Worm (Caenorhabditis elegans) whole organism, L3 larva: ENCODE results near the gene C29F9.9.
"Not testable (repeated sequence)": the region's sequence is repeated elsewhere in the genome, so short reads cannot be mapped to it uniquely, and the experiment has no call there.

ENCODE experiments used
- aly-2 ChIP-seq: fragments of 150-350 bp; optimal IDR thresholded peaks from 2 replicates; lab custom pipeline; 2014; ENCODE audit warnings: missing biosample characterization, missing genetic modification characterization
- ama-1 ChIP-seq: fragments of 150-350 bp; optimal IDR thresholded peaks from 2 replicates; lab custom pipeline; 2018
- ceh-28 ChIP-seq: fragments of 150-350 bp; optimal IDR thresholded peaks from 2 replicates; lab custom pipeline; 2014; ENCODE audit warnings: missing biosample characterization, missing genetic modification reagents, missing genetic modification characterization
- ceh-82 ChIP-seq: fragments of 150-350 bp; optimal IDR thresholded peaks from 2 replicates; lab custom pipeline; 2014; ENCODE audit warnings: missing biosample characterization, missing genetic modification characterization
- egl-27 ChIP-seq: sonication (generic microtip); optimal IDR thresholded peaks from 4 replicates; lab custom pipeline; 2017; ENCODE audit warnings: missing biosample characterization, missing genetic modification reagents, missing genetic modification characterization
- egl-5 ChIP-seq: fragments of 150-350 bp; optimal IDR thresholded peaks from 2 replicates; lab custom pipeline; 2017; ENCODE audit warnings: missing biosample characterization, missing genetic modification reagents, missing genetic modification characterization, inconsistent platforms
- elt-1 ChIP-seq: fragments of 150-350 bp; optimal IDR thresholded peaks from 2 replicates; lab custom pipeline; 2014; ENCODE audit warnings: missing biosample characterization, missing genetic modification characterization
- elt-2 ChIP-seq: sonication (generic microtip); optimal IDR thresholded peaks from 2 replicates; lab custom pipeline; 2016; ENCODE audit warnings: missing genetic modification reagents, mild to moderate bottlenecking, missing genetic modification characterization, missing compliant biosample characterization
- elt-3 ChIP-seq, 3 experiments: fragments of 150-350 bp in 1 of 3; sonication (generic microtip) in 2 of 3; optimal IDR thresholded peaks; 2 replicates in 2 of 3; 4 replicates in 1 of 3; lab custom pipeline; 2014 to 2017; ENCODE audit warnings: missing biosample characterization in 3 of 3, missing genetic modification characterization in 3 of 3
- fkh-10 ChIP-seq: sonication (generic microtip); optimal IDR thresholded peaks from 2 replicates; lab custom pipeline; 2017; ENCODE audit warnings: missing biosample characterization, missing genetic modification reagents, missing genetic modification characterization
- fos-1 ChIP-seq: fragments of 150-350 bp; optimal IDR thresholded peaks from 2 replicates; lab custom pipeline; 2014; ENCODE audit warnings: missing biosample characterization, missing genetic modification characterization
- hmg-11 ChIP-seq: sonication (generic microtip); optimal IDR thresholded peaks from 2 replicates; lab custom pipeline; 2016; ENCODE audit warnings: missing genetic modification characterization, missing compliant biosample characterization
- jun-1 ChIP-seq: fragments of 150-350 bp; optimal IDR thresholded peaks from 2 replicates; lab custom pipeline; 2014; ENCODE audit warnings: missing biosample characterization, missing genetic modification reagents, missing genetic modification characterization
- lin-15B ChIP-seq: fragments of 150-350 bp; optimal IDR thresholded peaks from 2 replicates; lab custom pipeline; 2014; ENCODE audit warnings: missing biosample characterization, missing genetic modification characterization
- lin-39 ChIP-seq: fragments of 150-350 bp; optimal IDR thresholded peaks from 2 replicates; lab custom pipeline; 2018; ENCODE audit warnings: missing biosample characterization, missing genetic modification reagents, missing genetic modification characterization
- mdl-1 ChIP-seq: fragments of 150-350 bp; optimal IDR thresholded peaks from 2 replicates; lab custom pipeline; 2014; ENCODE audit warnings: missing biosample characterization, missing genetic modification characterization
- nfya-1 ChIP-seq: sonication (generic microtip); optimal IDR thresholded peaks from 2 replicates; lab custom pipeline; 2017; ENCODE audit warnings: missing genetic modification characterization, mild to moderate bottlenecking, missing compliant biosample characterization, antibody characterized with exemption, moderate library complexity; ENCODE audit not compliant: insufficient read depth
- nhr-11 ChIP-seq: fragments of 150-350 bp; optimal IDR thresholded peaks from 2 replicates; lab custom pipeline; 2014; ENCODE audit warnings: missing biosample characterization, missing genetic modification characterization
- nhr-12 ChIP-seq: fragments of 150-350 bp; optimal IDR thresholded peaks from 2 replicates; lab custom pipeline; 2014; ENCODE audit warnings: missing biosample characterization, missing genetic modification characterization
- nhr-23 ChIP-seq: fragments of 150-350 bp; optimal IDR thresholded peaks from 2 replicates; lab custom pipeline; 2014; ENCODE audit warnings: missing biosample characterization, missing genetic modification reagents, missing genetic modification characterization
- nhr-237 ChIP-seq: fragments of 150-350 bp; optimal IDR thresholded peaks from 2 replicates; lab custom pipeline; 2014; ENCODE audit warnings: missing biosample characterization, missing genetic modification characterization
- nhr-25 ChIP-seq: sonication (generic microtip); optimal IDR thresholded peaks from 2 replicates; lab custom pipeline; 2017; ENCODE audit warnings: missing biosample characterization, missing genetic modification characterization
- nhr-43 ChIP-seq: sonication (generic microtip); optimal IDR thresholded peaks from 2 replicates; lab custom pipeline; 2016; ENCODE audit warnings: mild to moderate bottlenecking, missing genetic modification characterization, missing compliant biosample characterization; ENCODE audit not compliant: poor library complexity, severe bottlenecking
- nhr-67 ChIP-seq: fragments of 150-350 bp; optimal IDR thresholded peaks from 2 replicates; lab custom pipeline; 2014; ENCODE audit warnings: missing biosample characterization, missing genetic modification characterization
- nhr-76 ChIP-seq: fragments of 150-350 bp; sonication (generic microtip); optimal IDR thresholded peaks from 5 replicates; lab custom pipeline; 2014; ENCODE audit warnings: missing biosample characterization, missing genetic modification characterization
- nhr-77 ChIP-seq: fragments of 150-350 bp; optimal IDR thresholded peaks from 2 replicates; lab custom pipeline; 2014; ENCODE audit warnings: missing biosample characterization, missing genetic modification characterization
- pha-4 ChIP-seq: fragments of 150-350 bp; optimal IDR thresholded peaks from 2 replicates; lab custom pipeline; 2014; ENCODE audit warnings: missing biosample characterization, missing genetic modification reagents, missing genetic modification characterization
- pqm-1 ChIP-seq: fragments of 150-350 bp; optimal IDR thresholded peaks from 2 replicates; lab custom pipeline; 2017; ENCODE audit warnings: missing biosample characterization, missing genetic modification characterization, inconsistent platforms
- skn-1 ChIP-seq: fragments of 150-350 bp; optimal IDR thresholded peaks from 2 replicates; lab custom pipeline; 2014; ENCODE audit warnings: missing biosample characterization, missing genetic modification characterization
- snpc-4 ChIP-seq: fragments of 150-350 bp; optimal IDR thresholded peaks from 2 replicates; lab custom pipeline; 2014; ENCODE audit warnings: missing biosample characterization, missing genetic modification characterization
- tbx-2 ChIP-seq: sonication (generic microtip); optimal IDR thresholded peaks from 2 replicates; lab custom pipeline; 2016; ENCODE audit warnings: mild to moderate bottlenecking, missing genetic modification characterization, missing compliant biosample characterization
- unc-39 ChIP-seq: sonication (generic microtip); optimal IDR thresholded peaks from 4 replicates; lab custom pipeline; 2017; ENCODE audit warnings: missing biosample characterization, missing genetic modification characterization
- unc-62 ChIP-seq: fragments of 150-350 bp; sonication (generic microtip); optimal IDR thresholded peaks from 4 replicates; lab custom pipeline; 2014; ENCODE audit warnings: missing biosample characterization, missing genetic modification reagents, missing genetic modification characterization
- zag-1 ChIP-seq: fragments of 150-350 bp; optimal IDR thresholded peaks from 2 replicates; lab custom pipeline; 2014; ENCODE audit warnings: missing biosample characterization, missing genetic modification characterization

C29F9.9 gene

ce11 chrIII:131627-132026, 32.9 kb upstream of the C29F9.9 start:
- TF ChIP-seq tbx-2 (tag; lab: Kevin White, UChicago) (no peak), jun-1 (peak; percentile 13), aly-2 (tag; lab: Kevin White, UChicago) (no peak), snpc-4 (tag; lab: Kevin White, UChicago) (peak; percentile 55), egl-5 (tag; lab: Kevin White, UChicago) (peak; percentile 71), lin-39 (peak; percentile 82), nhr-12 (no peak), nhr-77 (tag; lab: Kevin White, UChicago) (peak; percentile 9), hmg-11 (tag; lab: Kevin White, UChicago) (peak; percentile 18), nhr-23 (tag; lab: Kevin White, UChicago) (peak; percentile 61), fkh-10 (GFP tag; lab: Kevin White, UChicago) (peak; percentile 12), pha-4 (peak; percentile 82), lin-15B (peak; percentile 77), nfya-1 (peak; percentile 70), fos-1 (no peak), elt-2 (tag; lab: Kevin White, UChicago) (peak; percentile 33)

ce11 chrIII:130650-131049, 31.9 kb upstream of the C29F9.9 start, which contains the start of the genes nhr-280 and C29F9.2:
nhr-280 (minus strand) TSS chrIII:130750.
C29F9.2 (plus strand) TSS chrIII:130947.
- no peak for TF ChIP-seq elt-1
- TF ChIP-seq elt-2 (tag; lab: Kevin White, UChicago), result peak; percentile 38
- TF ChIP-seq pha-4, result peak; percentile 38

ce11 chrIII:124478-124877, 25.8 kb upstream of the C29F9.9 start, which contains the start of gene pals-23:
pals-23 (plus strand) TSS chrIII:124778.
- no peak for TF ChIP-seq unc-39 (tag; lab: Kevin White, UChicago)
- TF ChIP-seq, all 47 proteins: peak for 0

- TF ChIP-seq unc-39, mdl-1, nhr-43 (tag; lab: Kevin White, UChicago): not testable (repeated sequence)
These were observed 23.3 kb upstream of the C29F9.9 start, which contains the start of gene C29F9.12 for ce11 chrIII:121983-122449. C29F9.12 (minus strand) TSS chrIII:122033.

ce11 chrIII:120199-120598, 21.5 kb upstream of the C29F9.9 start, which contains the start of gene pals-24:
pals-24 (plus strand) TSS chrIII:120435.
- TF ChIP-seq nhr-76 (tag; lab: Kevin White, UChicago) (no peak), unc-62 (GFP tag; lab: Kevin White, UChicago) (no peak), egl-27 (tag; lab: Kevin White, UChicago) (no peak), ama-1 (lab: Kevin White, UChicago) (no peak), elt-3 (tag; optimal IDR thresholded peaks at IDR 0.05; lab: Kevin White, UChicago) (no peak), aly-2 (tag; lab: Kevin White, UChicago) (no peak), fkh-10 (GFP tag; lab: Kevin White, UChicago) (no peak), nhr-11 (tag; lab: Kevin White, UChicago) (no peak), zag-1 (no peak), pqm-1 (tag; lab: Kevin White, UChicago) (peak; percentile 87), nhr-67 (no peak), ceh-82 (tag; lab: Kevin White, UChicago) (no peak), elt-2 (tag; lab: Kevin White, UChicago) (peak; percentile 84), jun-1 (peak; percentile 46), pha-4 (peak; percentile 58)
- TF ChIP-seq, all 47 proteins: peak for 4

- TF ChIP-seq nhr-23 (tag; lab: Kevin White, UChicago) (no peak), ama-1 (lab: Kevin White, UChicago) (no peak), nhr-76 (tag; lab: Kevin White, UChicago) (no peak), skn-1 (tag; lab: Kevin White, UChicago) (no peak), nhr-25 (no peak), unc-39 (tag; lab: Kevin White, UChicago) (no peak), nfya-1 (no peak), ceh-28 (tag; lab: Kevin White, UChicago) (no peak), nhr-11 (tag; lab: Kevin White, UChicago) (no peak), pha-4 (no peak), unc-62 (GFP tag; lab: Kevin White, UChicago) (no peak), nhr-237 (tag; lab: Kevin White, UChicago) (no peak), nhr-12 (no peak)
These were observed 19.1 kb upstream of the C29F9.9 start for ce11 chrIII:117857-118256.
